Worm (Caenorhabditis elegans) whole organism, L1 larva: ENCODE results near the gene F07F6.1.

Source experiments
- Y116A8C.19 ChIP-seq: sonication (generic microtip); optimal IDR thresholded peaks from 2 replicates; lab custom pipeline; 2016; ENCODE audit warnings: missing compliant biosample characterization, missing genetic modification characterization, borderline replicate concordance
- aha-1 ChIP-seq: fragments of 150-350 bp; optimal IDR thresholded peaks from 2 replicates; lab custom pipeline; 2014; ENCODE audit warnings: missing biosample characterization, missing genetic modification characterization
- alr-1 ChIP-seq: fragments of 200-800 bp; sonication (Bioruptor generic); optimal IDR thresholded peaks from 2 replicates; lab custom pipeline; 2018; ENCODE audit warnings: borderline replicate concordance, mild to moderate bottlenecking, missing genetic modification characterization, missing compliant biosample characterization
- aly-2 ChIP-seq: fragments of 150-350 bp; optimal IDR thresholded peaks from 2 replicates; lab custom pipeline; 2014; ENCODE audit warnings: missing biosample characterization, missing genetic modification characterization
- ama-1 ChIP-seq: fragments of 150-350 bp; optimal IDR thresholded peaks from 2 replicates; lab custom pipeline; 2014
- blmp-1 ChIP-seq: fragments of 150-350 bp; optimal IDR thresholded peaks from 2 replicates; lab custom pipeline; 2014; ENCODE audit warnings: missing biosample characterization, missing genetic modification characterization
- ceh-8 ChIP-seq: fragments of 200-800 bp; sonication (Bioruptor generic); optimal IDR thresholded peaks from 2 replicates; lab custom pipeline; 2018; ENCODE audit warnings: mild to moderate bottlenecking, missing genetic modification characterization, moderate library complexity, missing compliant biosample characterization
- ceh-82 ChIP-seq, 3 experiments: fragments of 150-350 bp in 1 of 3; sonication (generic microtip) in 2 of 3; optimal IDR thresholded peaks; 2 replicates each; lab custom pipeline; 2014 to 2017; ENCODE audit warnings: missing biosample characterization in 3 of 3, missing genetic modification characterization in 3 of 3
- ceh-90 ChIP-seq: sonication (generic microtip); optimal IDR thresholded peaks from 2 replicates; lab custom pipeline; 2016; ENCODE audit warnings: missing genetic modification characterization, missing compliant biosample characterization
- dpl-1 ChIP-seq, 3 experiments: fragments of 150-350 bp in 2 of 3; sonication (generic microtip) in 1 of 3; optimal IDR thresholded peaks; 2 replicates each; lab custom pipeline; 2014 to 2017; ENCODE audit warnings: missing biosample characterization in 3 of 3, missing genetic modification characterization in 3 of 3, missing genetic modification reagents in 3 of 3
- dsc-1 ChIP-seq: sonication (generic microtip); optimal IDR thresholded peaks from 2 replicates; lab custom pipeline; 2016; ENCODE audit warnings: mild to moderate bottlenecking, missing genetic modification characterization, missing compliant biosample characterization
- efl-1 ChIP-seq, 4 experiments: fragments of 150-350 bp; optimal IDR thresholded peaks in 3 of 4; peaks in 1 of 4; 1 replicate in 1 of 4; 2 replicates in 3 of 4; lab custom pipeline; 2014; ENCODE audit warnings: missing biosample characterization in 2 of 4, missing genetic modification characterization in 2 of 4, missing genetic modification reagents in 2 of 4
- egl-27 ChIP-seq, 2 experiments: fragments of 150-350 bp in 1 of 2; sonication (generic microtip); optimal IDR thresholded peaks; 3 replicates each; lab custom pipeline; 2017 to 2018; ENCODE audit warnings: missing biosample characterization in 2 of 2, missing genetic modification characterization in 2 of 2, missing genetic modification reagents in 2 of 2
- elt-3 ChIP-seq, 6 experiments: fragments of 150-350 bp in 1 of 6; sonication (generic microtip); optimal IDR thresholded peaks; 2 replicates each; lab custom pipeline; 2017 to 2018; ENCODE audit warnings: missing biosample characterization in 6 of 6, missing genetic modification characterization in 6 of 6, inconsistent platforms in 1 of 6
- ets-5 ChIP-seq: fragments of 200-800 bp; sonication (Bioruptor generic); IDR thresholded peaks from 2 replicates; pipeline ENCODE4 v1.3.6; 2022; ENCODE audit warnings: missing genetic modification characterization, missing compliant biosample characterization
- fkh-4 ChIP-seq: sonication (generic microtip); optimal IDR thresholded peaks from 2 replicates; lab custom pipeline; 2016; ENCODE audit warnings: missing compliant biosample characterization, missing genetic modification characterization, borderline replicate concordance
- fkh-8 ChIP-seq: sonication (generic microtip); optimal IDR thresholded peaks from 2 replicates; lab custom pipeline; 2016; ENCODE audit warnings: mild to moderate bottlenecking, missing genetic modification characterization, missing compliant biosample characterization
- fos-1 ChIP-seq: fragments of 150-350 bp; optimal IDR thresholded peaks from 2 replicates; lab custom pipeline; 2014; ENCODE audit warnings: missing biosample characterization, missing genetic modification characterization
- grh-1 ChIP-seq: fragments of 200-800 bp; sonication (Bioruptor generic); IDR thresholded peaks from 2 replicates; pipeline ENCODE4 v1.3.6; 2022; ENCODE audit warnings: missing genetic modification reagents, missing genetic modification characterization, missing compliant biosample characterization
- hlh-17 ChIP-seq: fragments of 200-800 bp; sonication (Bioruptor generic); optimal IDR thresholded peaks from 2 replicates; lab custom pipeline; 2018; ENCODE audit warnings: missing genetic modification characterization, mild to moderate bottlenecking, missing compliant biosample characterization, moderate library complexity, borderline replicate concordance
- jun-1 ChIP-seq: fragments of 150-350 bp; optimal IDR thresholded peaks from 2 replicates; lab custom pipeline; 2014; ENCODE audit warnings: missing biosample characterization, missing genetic modification reagents, missing genetic modification characterization
- lin-13 ChIP-seq: fragments of 150-350 bp; optimal IDR thresholded peaks from 2 replicates; lab custom pipeline; 2014; ENCODE audit warnings: missing biosample characterization, missing genetic modification reagents, missing genetic modification characterization
- lin-14 ChIP-seq: fragments of 200-800 bp; sonication (Bioruptor generic); optimal IDR thresholded peaks from 2 replicates; lab custom pipeline; 2018; ENCODE audit warnings: mild to moderate bottlenecking, missing genetic modification characterization, moderate library complexity, missing compliant biosample characterization
- mab-9 ChIP-seq: fragments of 200-800 bp; sonication (Bioruptor generic); IDR thresholded peaks from 2 replicates; pipeline ENCODE4 v1.3.6; 2022; ENCODE audit warnings: missing genetic modification reagents, missing genetic modification characterization, missing compliant biosample characterization
- mdl-1 ChIP-seq, 2 experiments: fragments of 150-350 bp; optimal IDR thresholded peaks; 2 replicates each; lab custom pipeline; 2014 to 2017; ENCODE audit warnings: missing biosample characterization in 2 of 2, missing genetic modification characterization in 2 of 2, inconsistent platforms in 1 of 2
- nhr-11 ChIP-seq: fragments of 150-350 bp; optimal IDR thresholded peaks from 2 replicates; lab custom pipeline; 2014; ENCODE audit warnings: missing biosample characterization, missing genetic modification characterization
- nhr-19 ChIP-seq: fragments of 200-800 bp; sonication (Bioruptor generic); conservative IDR thresholded peaks from 2 replicates; pipeline ENCODE4 v1.3.6; 2022; ENCODE audit warnings: missing genetic modification characterization, missing compliant biosample characterization
- nhr-47 ChIP-seq: sonication (generic microtip); optimal IDR thresholded peaks from 2 replicates; lab custom pipeline; 2016; ENCODE audit warnings: mild to moderate bottlenecking, missing genetic modification characterization, moderate library complexity, missing compliant biosample characterization
- nhr-85 ChIP-seq: sonication (generic microtip); peaks from one replicate; lab custom pipeline; 2016; ENCODE audit warnings: missing genetic modification characterization, inconsistent platforms, missing compliant biosample characterization
- nhr-90 ChIP-seq: sonication (generic microtip); optimal IDR thresholded peaks from 2 replicates; lab custom pipeline; 2016; ENCODE audit warnings: mild to moderate bottlenecking, missing genetic modification characterization, missing compliant biosample characterization; ENCODE audit not compliant: poor library complexity
- rnt-1 ChIP-seq: sonication (generic microtip); optimal IDR thresholded peaks from 2 replicates; lab custom pipeline; 2016; ENCODE audit warnings: mild to moderate bottlenecking, missing genetic modification characterization, moderate library complexity, missing compliant biosample characterization
- skn-1 ChIP-seq: fragments of 150-350 bp; optimal IDR thresholded peaks from 2 replicates; lab custom pipeline; 2014; ENCODE audit warnings: missing biosample characterization, missing genetic modification characterization
- snu-23 ChIP-seq: sonication (generic microtip); optimal IDR thresholded peaks from 2 replicates; lab custom pipeline; 2016; ENCODE audit warnings: missing genetic modification characterization, missing compliant biosample characterization
- sptf-1 ChIP-seq: fragments of 150-350 bp; optimal IDR thresholded peaks from 2 replicates; lab custom pipeline; 2014; ENCODE audit warnings: missing biosample characterization, missing genetic modification characterization
- sup-37 ChIP-seq: fragments of 200-800 bp; sonication (Bioruptor generic); optimal IDR thresholded peaks from 2 replicates; lab custom pipeline; 2018; ENCODE audit warnings: mild to moderate bottlenecking, missing genetic modification characterization, missing compliant biosample characterization
- swsn-7 ChIP-seq: sonication (generic microtip); optimal IDR thresholded peaks from 2 replicates; lab custom pipeline; 2016; ENCODE audit warnings: missing genetic modification characterization, missing compliant biosample characterization
- tbx-2 ChIP-seq: sonication (generic microtip); optimal IDR thresholded peaks from 2 replicates; lab custom pipeline; 2016; ENCODE audit warnings: missing genetic modification characterization, missing compliant biosample characterization
- unc-30 ChIP-seq: sonication (generic microtip); optimal IDR thresholded peaks from 2 replicates; lab custom pipeline; 2017; ENCODE audit warnings: missing biosample characterization, missing genetic modification characterization
- unc-62 ChIP-seq: fragments of 150-350 bp; optimal IDR thresholded peaks from 2 replicates; lab custom pipeline; 2014; ENCODE audit warnings: missing biosample characterization, missing genetic modification reagents, missing genetic modification characterization
- unc-86 ChIP-seq: sonication (generic microtip); optimal IDR thresholded peaks from 2 replicates; lab custom pipeline; 2016; ENCODE audit warnings: missing genetic modification characterization, missing compliant biosample characterization
- vab-15 ChIP-seq: sonication (generic microtip); optimal IDR thresholded peaks from 2 replicates; lab custom pipeline; 2017; ENCODE audit warnings: missing genotype, mild to moderate bottlenecking, missing genetic modification characterization, missing compliant biosample characterization
- xbp-1 ChIP-seq: sonication (generic microtip); optimal IDR thresholded peaks from 2 replicates; lab custom pipeline; 2016; ENCODE audit warnings: missing genetic modification characterization, missing compliant biosample characterization
- zag-1 ChIP-seq: fragments of 150-350 bp; optimal IDR thresholded peaks from 2 replicates; lab custom pipeline; 2014; ENCODE audit warnings: missing biosample characterization, missing genetic modification characterization
- zip-4 ChIP-seq: fragments of 200-800 bp; sonication (Bioruptor generic); optimal IDR thresholded peaks from 2 replicates; lab custom pipeline; 2018; ENCODE audit warnings: mild to moderate bottlenecking, missing genetic modification characterization, moderate library complexity, missing compliant biosample characterization
- ztf-4 ChIP-seq: fragments of 150-350 bp; optimal IDR thresholded peaks from 2 replicates; lab custom pipeline; 2014; ENCODE audit warnings: missing biosample characterization, missing genetic modification characterization

Gene F07F6.1

DNA sequence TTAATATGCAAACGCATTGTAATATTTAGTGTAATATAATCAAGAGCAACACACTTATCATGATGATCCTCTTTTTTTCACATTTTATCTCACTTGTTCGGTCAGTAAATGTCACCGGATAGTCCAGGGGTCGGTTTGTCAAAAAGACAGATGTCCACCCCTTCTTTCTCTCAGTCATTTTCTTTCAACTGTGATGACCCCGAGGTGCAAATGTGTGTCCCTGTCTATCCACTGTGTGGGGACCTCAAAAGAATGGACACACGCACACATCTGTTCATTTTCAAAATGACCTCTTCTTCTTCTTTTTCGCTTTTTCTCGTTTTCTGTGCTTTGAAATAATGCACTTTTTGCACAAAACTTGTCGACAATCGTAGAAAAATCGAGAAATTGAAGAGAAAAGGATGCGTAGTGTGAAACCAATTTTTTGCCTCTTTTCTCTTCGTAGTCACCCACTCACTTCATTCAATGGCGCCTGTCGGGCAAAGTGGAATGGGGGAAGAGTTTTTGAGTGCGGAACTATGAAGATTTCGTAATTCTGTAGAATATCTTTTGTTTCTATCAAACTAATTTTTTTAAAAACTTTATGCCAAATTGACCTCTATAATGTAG is 26.1 kb downstream of the F07F6.1 start (continued):
- no peak for TF ChIP-seq Y116A8C.19

DNA sequence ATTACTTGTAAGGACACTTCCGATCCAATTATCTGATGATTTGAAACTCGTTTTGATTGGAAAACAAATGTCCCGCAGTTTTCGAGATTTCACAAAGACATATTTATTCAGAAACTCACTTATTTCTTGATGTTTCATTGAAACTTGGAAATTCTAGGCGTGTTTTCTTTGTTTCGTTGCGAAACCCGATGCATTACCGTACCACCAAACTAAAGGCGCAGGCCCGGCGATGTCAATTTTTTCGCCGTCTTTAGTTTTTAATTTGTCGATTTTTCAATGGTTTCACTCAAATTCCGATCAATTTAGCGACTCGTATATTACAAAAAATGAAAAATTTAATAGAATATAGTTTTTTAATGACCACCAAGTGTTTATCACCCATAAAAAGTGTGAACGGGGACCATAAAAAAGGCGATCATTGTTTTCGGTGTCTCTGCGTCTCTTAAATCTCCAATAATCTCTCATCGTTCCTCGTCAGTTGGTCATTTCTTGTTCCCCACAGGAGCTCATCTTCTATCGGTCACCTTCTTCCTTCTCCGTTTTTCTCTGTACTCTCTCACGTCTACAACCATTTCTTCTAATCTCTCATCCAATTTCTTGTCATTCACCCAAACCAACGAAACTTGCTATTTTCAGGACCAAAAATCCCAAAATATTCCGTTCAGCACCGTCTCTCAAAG is 28.2 kb downstream of the F07F6.1 start, which contains the start of gene clr-1:
TSS of gene clr-1 (plus strand) at position 630 of the 680 bp plus-strand sequence.
- TF ChIP-seq ztf-4 (tag; lab: Kevin White, UChicago): no peak
- TF ChIP-seq nhr-85: peak; percentile 8
- TF ChIP-seq rnt-1 (tag; lab: Kevin White, UChicago): peak; percentile 39
- TF ChIP-seq efl-1 (optimal IDR thresholded peaks at IDR 0.05; lab: Kevin White, UChicago): no peak
- peak in 1 of 2 experiments; percentile 34 for TF ChIP-seq efl-1 (GFP tag; optimal IDR thresholded peaks at IDR 0.05 in 1 of 2; lab: Kevin White, UChicago)
- no peak for TF ChIP-seq egl-27 (tag; optimal IDR thresholded peaks at IDR 0.05; lab: Kevin White, UChicago)
- TF ChIP-seq dpl-1 (GFP tag; optimal IDR thresholded peaks at IDR 0.05; lab: Kevin White, UChicago): no peak
- TF ChIP-seq lin-14 (GFP tag; lab: Kevin White, UChicago): peak; percentile 20

DNA sequence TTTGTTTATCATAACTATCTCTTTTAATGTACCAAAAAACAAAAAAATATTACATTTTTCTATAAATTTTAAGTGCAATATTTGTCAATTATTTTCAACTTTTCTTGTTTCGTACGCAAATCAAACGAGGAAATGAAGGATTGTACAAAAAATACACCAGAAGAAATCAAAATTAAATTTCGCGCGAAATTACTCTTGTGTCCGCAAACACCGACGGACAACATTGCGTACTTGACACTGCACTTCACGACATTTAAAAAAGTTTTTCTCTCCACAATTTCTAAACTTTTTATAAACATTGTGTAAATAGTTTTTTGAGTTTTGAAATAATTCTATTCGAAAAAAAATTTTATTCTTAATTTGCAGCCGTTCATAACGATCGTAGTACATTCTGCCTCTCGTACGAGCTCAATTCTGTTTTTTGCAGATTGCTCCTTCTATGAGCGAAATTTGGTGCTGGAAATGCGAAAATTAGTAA is 36.3 kb downstream of the F07F6.1 start, which contains the start of gene mrps-16:
TSS of gene mrps-16 (plus strand) at position 428 of the 478 bp plus-strand sequence.
- peak; percentile 67 for TF ChIP-seq xbp-1
- TF ChIP-seq hlh-17: no peak
- TF ChIP-seq unc-86 (tag; lab: Kevin White, UChicago): peak; percentile 58
- TF ChIP-seq nhr-19 (GFP tag; lab: Robert Waterston, UW): peak; percentile 78
- TF ChIP-seq jun-1 (tag; lab: Kevin White, UChicago): peak; percentile 58
- peak; percentile 36; the same call in 1 of the 2 replicates for TF ChIP-seq mab-9 (GFP tag; lab: Robert Waterston, UW)
- TF ChIP-seq zag-1 (tag; lab: Kevin White, UChicago): no peak
- TF ChIP-seq dsc-1 (tag; lab: Kevin White, UChicago): peak; percentile 59
- peak; percentile 32 for TF ChIP-seq lin-13
- TF ChIP-seq nhr-90 (tag; lab: Kevin White, UChicago): peak; percentile 64
- TF ChIP-seq swsn-7 (tag; lab: Kevin White, UChicago): peak; percentile 76
- TF ChIP-seq skn-1 (tag; lab: Kevin White, UChicago): peak; percentile 52
- TF ChIP-seq aha-1 (tag; lab: Kevin White, UChicago): no peak
- no peak for TF ChIP-seq alr-1 (tag; lab: Kevin White, UChicago)
- no peak for TF ChIP-seq unc-30 (tag; lab: Kevin White, UChicago)
- TF ChIP-seq fkh-4: no peak
- peak in 1 of 6 experiments; percentile 72 for TF ChIP-seq elt-3 (tag; optimal IDR thresholded peaks at IDR 0.05; lab: Kevin White, UChicago)
- TF ChIP-seq mdl-1 (tag; optimal IDR thresholded peaks at IDR 0.05; lab: Kevin White, UChicago): peak in 1 of 2 experiments; percentile 28
- TF ChIP-seq ets-5 (GFP tag; lab: Robert Waterston, UW): no peak
- peak; percentile 87 for TF ChIP-seq nhr-85
- TF ChIP-seq ceh-90: no peak
- peak; percentile 15 for TF ChIP-seq ama-1
- TF ChIP-seq ztf-4 (tag; lab: Kevin White, UChicago): no peak
- TF ChIP-seq aly-2: peak; percentile 24
- no peak for TF ChIP-seq nhr-11 (tag; lab: Kevin White, UChicago)
- no peak for TF ChIP-seq Y116A8C.19
- TF ChIP-seq vab-15 (tag; lab: Kevin White, UChicago): no peak
- TF ChIP-seq sptf-1 (tag; lab: Kevin White, UChicago): no peak
- peak; percentile 6 for TF ChIP-seq ceh-8 (GFP tag; lab: Kevin White, UChicago)
- peak; percentile 36 for TF ChIP-seq fkh-8 (tag; lab: Kevin White, UChicago)
- peak; percentile 54 for TF ChIP-seq grh-1 (GFP tag; lab: Robert Waterston, UW)
- peak; percentile 80 for TF ChIP-seq snu-23
- TF ChIP-seq ceh-82 (tag; optimal IDR thresholded peaks at IDR 0.05; lab: Kevin White, UChicago): peak; percentile 51 to 73 (median 67)
- TF ChIP-seq fos-1 (tag; lab: Kevin White, UChicago): peak; percentile 45
- peak; percentile 81 for TF ChIP-seq nhr-47 (tag; lab: Kevin White, UChicago)
- peak; percentile 79 for TF ChIP-seq tbx-2 (tag; lab: Kevin White, UChicago)
- no peak for TF ChIP-seq sup-37
- TF ChIP-seq unc-62 (GFP tag; lab: Kevin White, UChicago): no peak
- peak; percentile 59 for TF ChIP-seq blmp-1 (tag; lab: Kevin White, UChicago)
- peak; percentile 44 for TF ChIP-seq zip-4
- TF ChIP-seq dpl-1 (GFP tag; optimal IDR thresholded peaks at IDR 0.05; lab: Kevin White, UChicago): peak; percentile 96 to 98 (median 97)
